Worm (Caenorhabditis elegans): ENCODE measurements around the gene stg-1.

stg-1 gene

DNA sequence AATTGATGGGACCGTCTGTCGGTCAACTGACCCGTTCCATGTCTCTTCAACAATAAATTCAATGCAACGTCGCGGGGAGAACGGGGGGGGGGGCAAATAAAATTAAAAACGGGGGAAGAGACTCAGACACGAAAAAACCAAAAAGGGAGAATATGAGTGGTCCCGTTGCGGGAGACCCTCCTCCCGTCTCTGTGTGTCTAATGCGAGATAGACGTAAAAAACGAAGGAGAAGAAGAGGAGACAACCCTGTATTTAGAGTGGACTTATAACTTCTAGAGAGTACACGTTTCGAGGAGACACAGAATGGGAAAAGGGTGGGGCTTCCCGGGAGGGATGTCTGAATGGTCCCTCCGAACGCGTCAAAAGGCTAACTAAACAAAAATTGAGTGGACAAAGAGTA lies 5.0 kb upstream of the stg-1 start:
- no peak for TF ChIP-seq nhr-84 (tag; optimal IDR thresholded peaks at IDR 0.05)
- TF ChIP-seq nhr-47 (tag; optimal IDR thresholded peaks at IDR 0.05) = no peak
- TF ChIP-seq lir-3 (tag; optimal IDR thresholded peaks at IDR 0.05; ENCODE audit: poor library complexity) = no peak
- no peak for TF ChIP-seq efl-1 (optimal IDR thresholded peaks at IDR 0.05)
- no peak for TF ChIP-seq efl-1 (GFP tag; optimal IDR thresholded peaks at IDR 0.05 in 1 of 2)
- TF ChIP-seq lsy-2 (tag; optimal IDR thresholded peaks at IDR 0.05) = no peak
- no peak for TF ChIP-seq ceh-63 (GFP tag; optimal IDR thresholded peaks at IDR 0.05)
- no peak for TF ChIP-seq pag-3 (tag; optimal IDR thresholded peaks at IDR 0.05; ENCODE audit: borderline replicate concordance, insufficient read depth)
- TF ChIP-seq sup-37 (GFP tag; optimal IDR thresholded peaks at IDR 0.05) = no peak
- TF ChIP-seq dsc-1 (tag; optimal IDR thresholded peaks at IDR 0.05) = no peak
- TF ChIP-seq tlp-1 (tag; optimal IDR thresholded peaks at IDR 0.05) = no peak
- no peak for TF ChIP-seq egl-13 (tag; optimal IDR thresholded peaks at IDR 0.05)

- TF ChIP-seq efl-1 (optimal IDR thresholded peaks at IDR 0.05) = no peak
- TF ChIP-seq efl-1 (GFP tag; optimal IDR thresholded peaks at IDR 0.05 in 1 of 2) = peak in 1 of 2 experiments; percentile 91
- no peak for TF ChIP-seq lin-39 (tag; optimal IDR thresholded peaks at IDR 0.05)
These were observed 3.9 kb downstream of the stg-1 start, which contains the start of gene C18D1.2 for ce11 chrII:10056545-10057038. Gene C18D1.2 (plus strand): TSS chrII:10056988.

DNA sequence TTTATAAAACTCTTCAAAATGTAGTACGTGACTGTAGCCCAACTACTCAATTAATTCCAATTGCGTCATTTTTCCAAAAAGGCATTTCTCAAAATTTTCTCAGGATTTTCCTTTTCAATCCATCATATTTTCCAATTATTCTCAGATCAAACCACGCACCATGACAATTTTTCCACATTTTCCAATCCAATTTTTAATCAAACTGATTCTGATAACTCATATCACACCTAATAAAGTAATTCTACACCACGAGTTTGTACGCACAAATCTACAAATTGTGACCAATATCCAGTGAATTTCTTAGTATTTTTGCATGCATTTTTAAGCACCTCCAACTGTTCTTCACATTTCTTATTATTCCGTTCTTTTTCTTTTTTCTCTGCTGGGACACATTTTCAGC lies 9.0 kb downstream of the stg-1 start:
- peak; percentile 65 for TF ChIP-seq dsc-1 (tag; optimal IDR thresholded peaks at IDR 0.05)
- TF ChIP-seq nhr-90 (tag; optimal IDR thresholded peaks at IDR 0.05; ENCODE audit: poor library complexity) = no peak
- TF ChIP-seq lin-14 (GFP tag; optimal IDR thresholded peaks at IDR 0.05) = peak; percentile 27
- TF ChIP-seq efl-1 (optimal IDR thresholded peaks at IDR 0.05) = no peak
- TF ChIP-seq efl-1 (GFP tag; optimal IDR thresholded peaks at IDR 0.05 in 1 of 2) = peak in 1 of 2 experiments; percentile 29

DNA sequence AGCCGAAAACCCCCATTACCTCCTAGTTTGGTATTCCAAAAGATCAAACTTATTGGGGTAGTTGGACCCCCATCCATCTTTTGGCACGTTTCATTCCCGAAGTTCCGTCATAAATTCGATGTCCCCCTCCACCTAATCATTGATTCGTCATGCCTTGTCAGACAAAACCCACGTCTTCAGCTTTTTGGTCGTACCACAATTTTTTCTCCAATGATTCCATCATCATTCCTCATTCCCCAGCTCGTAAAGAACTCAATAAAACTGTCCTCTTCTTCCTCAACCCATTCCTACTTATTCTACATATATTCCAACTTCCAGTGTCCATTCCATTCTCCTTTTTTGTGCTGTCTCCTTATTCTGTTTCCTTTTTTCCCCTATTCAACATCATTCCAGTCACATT lies 11.9 kb downstream of the stg-1 start, which contains the start of gene flp-4:
Gene flp-4, plus strand, starts transcription at position 301 of the 400 bp plus-strand sequence.
- no peak for TF ChIP-seq Y116A8C.19 (tag; optimal IDR thresholded peaks at IDR 0.05; ENCODE audit: borderline replicate concordance)
- no peak for TF ChIP-seq nhr-237 (tag; optimal IDR thresholded peaks at IDR 0.05)
- TF ChIP-seq lir-3 (tag; optimal IDR thresholded peaks at IDR 0.05; ENCODE audit: poor library complexity) = no peak
- no peak for TF ChIP-seq efl-1 (optimal IDR thresholded peaks at IDR 0.05)
- no peak for TF ChIP-seq efl-1 (GFP tag; optimal IDR thresholded peaks at IDR 0.05 in 1 of 2)
- TF ChIP-seq fos-1 (tag; optimal IDR thresholded peaks at IDR 0.05) = no peak
- no peak for TF ChIP-seq F16B12.6 (tag; optimal IDR thresholded peaks at IDR 0.05)
- TF ChIP-seq unc-98 (GFP tag; IDR thresholded peaks at IDR 0.05) = no peak

ce11 chrII:10045670-10046069 lies 14.8 kb downstream of the stg-1 start:
- TF ChIP-seq lin-35 (GFP tag; optimal IDR thresholded peaks at IDR 0.05) (no peak), unc-98 (GFP tag; IDR thresholded peaks at IDR 0.05) (no peak), nhr-47 (tag; optimal IDR thresholded peaks at IDR 0.05) (no peak), ceh-88 (GFP tag; IDR thresholded peaks at IDR 0.05) (no peak), ceh-63 (GFP tag; optimal IDR thresholded peaks at IDR 0.05) (no peak), blmp-1 (tag; optimal IDR thresholded peaks at IDR 0.05) (peak; percentile 97), lin-14 (GFP tag; optimal IDR thresholded peaks at IDR 0.05) (no peak), ama-1 (optimal IDR thresholded peaks at IDR 0.05) (no peak), rnt-1 (tag; optimal IDR thresholded peaks at IDR 0.05) (no peak), tlp-1 (tag; optimal IDR thresholded peaks at IDR 0.05) (no peak), nhr-11 (tag; optimal IDR thresholded peaks at IDR 0.05) (no peak), efl-1 (optimal IDR thresholded peaks at IDR 0.05) (no peak), efl-1 (GFP tag; optimal IDR thresholded peaks at IDR 0.05 in 1 of 2) (peak in 1 of 2 experiments; percentile 77), hpl-2 (GFP tag; optimal IDR thresholded peaks at IDR 0.05) (no peak), mef-2 (tag; optimal IDR thresholded peaks at IDR 0.05) (no peak), lsy-2 (tag; optimal IDR thresholded peaks at IDR 0.05) (no peak), ces-1 (GFP tag; optimal IDR thresholded peaks at IDR 0.05) (no peak), ceh-90 (tag; optimal IDR thresholded peaks at IDR 0.05) (no peak), aha-1 (tag; optimal IDR thresholded peaks at IDR 0.05) (no peak), elt-3 (tag; optimal IDR thresholded peaks at IDR 0.05) (peak in 1 of 6 experiments; percentile 55), ceh-8 (GFP tag; optimal IDR thresholded peaks at IDR 0.05) (no peak), hlh-17 (GFP tag; optimal IDR thresholded peaks at IDR 0.05; ENCODE audit: borderline replicate concordance) (no peak), nhr-77 (tag; optimal IDR thresholded peaks at IDR 0.05) (no peak), isw-1 (GFP tag; IDR thresholded peaks at IDR 0.05) (no peak)

Measured in whole organism, L1 larva.